Worm (Caenorhabditis elegans) whole organism, L2 larva: Measurements from ENCODE around the gene R166.2.

Experiments used
- R02D3.7 ChIP-seq: fragments of 150-350 bp; optimal IDR thresholded peaks from 2 replicates; lab custom pipeline; 2014; ENCODE audit warnings: missing biosample characterization, missing genetic modification characterization
- Y55F3AM.14 ChIP-seq: fragments of 200-800 bp; sonication (Bioruptor generic); optimal IDR thresholded peaks from 2 replicates; lab custom pipeline; 2018; ENCODE audit warnings: mild to moderate bottlenecking, missing genetic modification characterization, missing compliant biosample characterization
- ZK546.5 ChIP-seq: sonication (generic microtip); optimal IDR thresholded peaks from 2 replicates; lab custom pipeline; 2017; ENCODE audit warnings: missing biosample characterization, missing genetic modification characterization
- alr-1 ChIP-seq: fragments of 150-350 bp; optimal IDR thresholded peaks from 2 replicates; lab custom pipeline; 2014; ENCODE audit warnings: missing biosample characterization, missing genetic modification characterization
- ama-1 ChIP-seq: fragments of 150-350 bp; optimal IDR thresholded peaks from 2 replicates; lab custom pipeline; 2018; ENCODE audit warnings: inconsistent platforms
- blmp-1 ChIP-seq: sonication (generic microtip); optimal IDR thresholded peaks from 2 replicates; lab custom pipeline; 2017; ENCODE audit warnings: missing genetic modification characterization, mild to moderate bottlenecking, missing compliant biosample characterization, antibody characterized with exemption, moderate library complexity; ENCODE audit not compliant: insufficient read depth
- ceh-82 ChIP-seq: fragments of 150-350 bp; optimal IDR thresholded peaks from 2 replicates; lab custom pipeline; 2014; ENCODE audit warnings: missing biosample characterization, missing genetic modification characterization
- crh-2 ChIP-seq: sonication (generic microtip); optimal IDR thresholded peaks from 2 replicates; lab custom pipeline; 2017; ENCODE audit warnings: missing biosample characterization, missing genetic modification characterization
- dmd-4 ChIP-seq: sonication (generic microtip); optimal IDR thresholded peaks from 2 replicates; lab custom pipeline; 2017; ENCODE audit warnings: missing biosample characterization, missing genetic modification characterization
- egl-27 ChIP-seq: sonication (generic microtip); optimal IDR thresholded peaks from 3 replicates; lab custom pipeline; 2017; ENCODE audit warnings: missing biosample characterization, missing genetic modification reagents, missing genetic modification characterization
- elt-3 ChIP-seq: sonication (generic microtip); optimal IDR thresholded peaks from 2 replicates; lab custom pipeline; 2017; ENCODE audit warnings: missing biosample characterization, missing genetic modification characterization
- fos-1 ChIP-seq: fragments of 150-350 bp; optimal IDR thresholded peaks from 2 replicates; lab custom pipeline; 2014; ENCODE audit warnings: missing biosample characterization, missing genetic modification characterization
- gmeb-1 ChIP-seq: fragments of 150-350 bp; optimal IDR thresholded peaks from 2 replicates; lab custom pipeline; 2014; ENCODE audit warnings: missing biosample characterization, missing genetic modification characterization
- lin-11 ChIP-seq: fragments of 150-350 bp; sonication (generic microtip); optimal IDR thresholded peaks from 2 replicates; lab custom pipeline; 2014; ENCODE audit warnings: missing biosample characterization, missing genetic modification characterization, inconsistent platforms, mixed read lengths
- lin-13 ChIP-seq: fragments of 150-350 bp; optimal IDR thresholded peaks from 2 replicates; lab custom pipeline; 2014; ENCODE audit warnings: missing biosample characterization, missing genetic modification reagents, missing genetic modification characterization
- lsy-2 ChIP-seq, 2 experiments: fragments of 150-350 bp in 1 of 2; sonication (generic microtip) in 1 of 2; optimal IDR thresholded peaks; 2 replicates each; lab custom pipeline; 2014 to 2017; ENCODE audit warnings: missing biosample characterization in 2 of 2, missing genetic modification characterization in 2 of 2
- mdl-1 ChIP-seq, 2 experiments: fragments of 150-350 bp in 1 of 2; sonication (generic microtip) in 1 of 2; optimal IDR thresholded peaks; 2 replicates each; lab custom pipeline; 2017; ENCODE audit warnings: missing biosample characterization in 2 of 2, missing genetic modification characterization in 2 of 2
- nhr-12 ChIP-seq: fragments of 150-350 bp; optimal IDR thresholded peaks from 2 replicates; lab custom pipeline; 2014; ENCODE audit warnings: missing biosample characterization, missing genetic modification characterization
- nhr-129 ChIP-seq: fragments of 150-350 bp; optimal IDR thresholded peaks from 2 replicates; lab custom pipeline; 2014; ENCODE audit warnings: missing biosample characterization, missing genetic modification characterization
- nhr-21 ChIP-seq: fragments of 150-350 bp; optimal IDR thresholded peaks from 2 replicates; lab custom pipeline; 2014; ENCODE audit warnings: missing biosample characterization, missing genetic modification characterization
- nhr-25 ChIP-seq: fragments of 150-350 bp; sonication (generic microtip); optimal IDR thresholded peaks from 3 replicates; lab custom pipeline; 2014; ENCODE audit warnings: missing biosample characterization, missing genetic modification characterization
- nhr-6 ChIP-seq: fragments of 150-350 bp; optimal IDR thresholded peaks from 2 replicates; lab custom pipeline; 2014; ENCODE audit warnings: missing biosample characterization, missing genetic modification characterization
- nhr-77 ChIP-seq: fragments of 150-350 bp; optimal IDR thresholded peaks from 2 replicates; lab custom pipeline; 2014; ENCODE audit warnings: missing biosample characterization, missing genetic modification characterization
- sma-3 ChIP-seq: sonication (generic microtip); optimal IDR thresholded peaks from 2 replicates; lab custom pipeline; 2016; ENCODE audit warnings: missing genetic modification reagents, missing genetic modification characterization, missing compliant biosample characterization
- sma-9 ChIP-seq, 2 experiments: fragments of 150-350 bp in 1 of 2; sonication (generic microtip) in 1 of 2; optimal IDR thresholded peaks; 2 replicates each; lab custom pipeline; 2014 to 2016; ENCODE audit warnings: missing genetic modification characterization in 2 of 2, mild to moderate bottlenecking in 1 of 2, missing biosample characterization in 1 of 2, missing compliant biosample characterization in 1 of 2, missing genetic modification reagents in 1 of 2, moderate library complexity in 1 of 2
- unc-39 ChIP-seq: fragments of 150-350 bp; optimal IDR thresholded peaks from 2 replicates; lab custom pipeline; 2014; ENCODE audit warnings: missing biosample characterization, missing genetic modification characterization
- unc-55 ChIP-seq: fragments of 150-350 bp; sonication (generic microtip); optimal IDR thresholded peaks from 3 replicates; lab custom pipeline; 2014; ENCODE audit warnings: missing biosample characterization, missing genetic modification reagents, missing genetic modification characterization
- unc-62 ChIP-seq: fragments of 150-350 bp; optimal IDR thresholded peaks from 2 replicates; lab custom pipeline; 2014; ENCODE audit warnings: missing biosample characterization, missing genetic modification reagents, missing genetic modification characterization
- zag-1 ChIP-seq: fragments of 150-350 bp; optimal IDR thresholded peaks from 2 replicates; lab custom pipeline; 2014; ENCODE audit warnings: missing biosample characterization, missing genetic modification characterization
- ztf-4 ChIP-seq: fragments of 150-350 bp; optimal IDR thresholded peaks from 2 replicates; lab custom pipeline; 2014; ENCODE audit warnings: missing biosample characterization, missing genetic modification characterization

Gene R166.2

DNA sequence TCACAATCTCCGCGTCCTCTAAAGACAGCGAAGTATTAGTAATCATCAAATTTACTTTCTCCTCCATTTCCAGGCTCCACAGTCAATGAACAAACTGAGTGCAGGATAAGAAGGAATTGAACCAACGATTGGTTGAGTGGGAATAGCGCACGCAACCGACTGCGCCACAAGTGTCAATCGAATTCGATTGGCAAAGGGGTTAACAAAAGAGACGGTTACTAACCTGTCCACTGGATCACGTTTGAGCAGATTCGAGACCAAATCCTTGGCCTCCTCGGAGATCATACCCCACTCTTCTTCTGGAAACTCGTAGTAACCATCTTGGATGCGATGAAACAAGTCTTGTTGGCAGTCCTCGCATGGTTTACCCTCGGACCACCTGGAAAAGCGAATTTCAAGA, 7.7 kb upstream of the R166.2 start:
- TF ChIP-seq lin-13 (GFP tag; lab: Kevin White, UChicago) (peak; percentile 17), sma-3 (GFP tag; lab: Kevin White, UChicago) (no peak), R02D3.7 (tag; lab: Kevin White, UChicago) (no peak), fos-1 (tag; lab: Kevin White, UChicago) (no peak), unc-62 (no peak), unc-55 (GFP tag; lab: Kevin White, UChicago) (no peak), dmd-4 (tag; lab: Kevin White, UChicago) (no peak), ama-1 (lab: Kevin White, UChicago) (peak; percentile 77), elt-3 (no peak), unc-39 (tag; lab: Kevin White, UChicago) (no peak), mdl-1 (tag; optimal IDR thresholded peaks at IDR 0.05; lab: Kevin White, UChicago) (peak in 1 of 2 experiments; percentile 8), sma-9 (GFP tag; optimal IDR thresholded peaks at IDR 0.05; lab: Kevin White, UChicago) (no peak), sma-9 (tag; optimal IDR thresholded peaks at IDR 0.05; lab: Kevin White, UChicago) (no peak), alr-1 (tag; lab: Kevin White, UChicago) (no peak)

DNA sequence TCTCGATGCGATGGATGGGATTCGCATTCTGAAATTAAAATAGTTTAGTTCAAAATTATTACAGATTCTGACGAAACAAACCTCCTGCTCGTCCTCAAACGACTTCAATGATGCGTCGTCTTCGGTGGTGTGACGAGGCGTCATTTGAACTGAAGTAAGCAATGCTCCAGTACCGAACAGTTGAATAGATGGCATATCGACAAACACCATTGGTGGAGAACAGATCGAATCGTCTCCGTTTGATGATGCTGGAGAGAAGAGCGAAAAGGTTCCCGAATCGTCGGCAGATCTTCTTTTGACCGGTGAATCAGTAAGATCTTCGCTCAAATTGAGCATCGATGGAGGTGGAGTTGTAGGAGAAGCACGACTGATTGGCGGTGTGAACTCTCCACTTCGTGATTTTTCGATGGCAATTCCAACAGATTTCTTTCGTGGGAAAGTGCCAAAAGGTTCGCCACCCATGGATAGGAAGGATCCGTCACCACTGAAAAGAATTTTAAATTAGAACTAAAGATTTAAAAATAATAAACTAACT, 7.0 kb upstream of the R166.2 start:
- TF ChIP-seq zag-1 (tag; lab: Kevin White, UChicago), result no peak
- TF ChIP-seq nhr-129 (tag; lab: Kevin White, UChicago), result peak; percentile 33
- no peak for TF ChIP-seq nhr-77 (tag; lab: Kevin White, UChicago)
- TF ChIP-seq lin-11 (tag; lab: Kevin White, UChicago), result peak; percentile 11
- no peak for TF ChIP-seq crh-2 (tag; lab: Kevin White, UChicago)
- no peak for TF ChIP-seq fos-1 (tag; lab: Kevin White, UChicago)

- TF ChIP-seq unc-62 (no peak), crh-2 (tag; lab: Kevin White, UChicago) (peak; percentile 1), elt-3 (no peak), lin-13 (GFP tag; lab: Kevin White, UChicago) (no peak), nhr-21 (tag; lab: Kevin White, UChicago) (no peak), sma-3 (GFP tag; lab: Kevin White, UChicago) (peak; percentile 36), egl-27 (tag; lab: Kevin White, UChicago) (no peak), sma-9 (GFP tag; optimal IDR thresholded peaks at IDR 0.05; lab: Kevin White, UChicago) (peak; percentile 35), sma-9 (tag; optimal IDR thresholded peaks at IDR 0.05; lab: Kevin White, UChicago) (no peak), dmd-4 (tag; lab: Kevin White, UChicago) (no peak), nhr-25 (tag; lab: Kevin White, UChicago) (peak; percentile 28), gmeb-1 (no peak)
Observed at ce11 chrII:10543457-10544137, 6.1 kb upstream of the R166.2 start.

DNA sequence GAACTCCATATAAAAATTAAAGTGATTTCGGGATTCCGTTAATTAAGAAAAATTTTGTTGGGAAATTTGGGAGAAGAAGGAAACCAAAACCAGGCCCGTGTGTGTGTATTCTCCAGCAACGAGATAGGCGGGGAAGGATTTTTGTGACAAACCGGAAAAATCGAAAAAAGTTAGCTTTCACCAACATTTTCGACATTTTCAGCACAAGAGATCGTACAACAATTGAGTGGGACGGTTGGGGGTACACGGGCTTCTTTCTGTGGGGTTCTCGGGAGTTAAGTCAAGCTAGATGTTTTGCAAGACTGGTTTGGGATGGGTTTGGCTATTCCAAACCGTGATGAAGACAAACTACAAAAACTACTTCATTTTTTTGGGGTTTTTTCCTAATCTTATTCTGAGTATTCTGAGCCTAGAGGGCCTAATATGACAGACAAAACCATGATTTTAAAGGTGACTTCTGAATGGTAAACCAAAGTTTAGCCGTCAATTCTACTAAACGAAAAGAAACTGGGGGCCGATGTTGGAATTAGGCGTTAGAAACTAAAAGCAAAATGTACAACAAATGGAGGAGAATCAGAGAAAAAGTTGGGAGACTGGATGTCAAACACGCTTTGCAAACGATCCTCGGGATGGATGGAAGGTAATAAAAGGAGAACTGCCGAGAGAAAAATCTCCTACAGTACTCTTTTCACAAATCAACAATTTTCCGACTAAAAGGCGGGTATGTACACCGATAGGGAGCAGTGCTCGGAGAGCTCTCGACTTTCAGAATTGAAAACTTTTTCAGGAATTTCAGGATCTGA, 5.4 kb upstream of the R166.2 start:
- TF ChIP-seq nhr-6 (peak; percentile 32), ama-1 (lab: Kevin White, UChicago) (peak; percentile 92), nhr-129 (tag; lab: Kevin White, UChicago) (peak; percentile 34), nhr-21 (tag; lab: Kevin White, UChicago) (no peak), lsy-2 (tag; optimal IDR thresholded peaks at IDR 0.05; lab: Kevin White, UChicago) (peak; percentile 6 to 20), Y55F3AM.14 (GFP tag; lab: Kevin White, UChicago) (peak; percentile 64), nhr-25 (tag; lab: Kevin White, UChicago) (no peak), ceh-82 (no peak), nhr-12 (tag; lab: Kevin White, UChicago) (no peak), ztf-4 (tag; lab: Kevin White, UChicago) (peak; percentile 11), blmp-1 (tag; lab: Kevin White, UChicago) (peak; percentile 7), ZK546.5 (tag; lab: Kevin White, UChicago) (no peak), unc-55 (GFP tag; lab: Kevin White, UChicago) (no peak)
